Worm (Caenorhabditis elegans): Measurements from ENCODE around the gene R13D11.10.
"Not testable (repeated sequence)": the region's sequence is repeated elsewhere in the genome, so short reads cannot be mapped to it uniquely, and the experiment has no call there.

Gene R13D11.10

ce11 chrV:842611-843010, 29.6 kb upstream of the R13D11.10 start:
- TF ChIP-seq ztf-23 (GFP tag; IDR thresholded peaks at IDR 0.05) (no peak), ref-1 (GFP tag; conservative IDR thresholded peaks at IDR 0.05) (no peak), klf-2 (GFP tag; conservative IDR thresholded peaks at IDR 0.05) (no peak), flt-1 (GFP tag; IDR thresholded peaks at IDR 0.05) (no peak)

DNA sequence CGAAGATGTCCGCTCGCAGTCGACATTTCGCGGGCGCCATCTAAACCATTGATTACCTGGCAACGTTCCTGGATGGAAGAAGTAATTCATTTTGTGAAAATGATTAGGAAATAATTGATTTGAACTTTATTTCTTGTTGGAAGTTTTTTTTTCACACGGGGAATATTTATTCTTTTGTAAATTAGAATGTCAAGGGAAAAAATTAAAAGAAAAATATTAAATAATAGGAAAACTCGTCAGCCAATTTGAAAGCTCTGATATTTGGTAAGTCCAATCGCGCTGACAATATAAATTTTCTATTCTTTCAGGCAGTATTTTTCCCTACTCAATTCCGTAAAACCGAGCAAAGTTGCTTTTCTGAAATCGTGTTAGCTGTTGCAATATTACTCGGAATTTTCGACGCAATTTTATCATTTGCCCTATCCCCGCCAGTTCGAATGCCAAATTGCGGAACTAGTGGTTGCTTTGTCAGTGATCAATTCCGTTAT, 26.0 kb upstream of the R13D11.10 start, which contains the start of the genes K09C6.7 and K09C6.10:
Gene K09C6.7 (minus strand): TSS at position 101 of the 488 bp plus-strand sequence.
Gene K09C6.10 (plus strand): TSS at position 438 of the 488 bp plus-strand sequence.
- not testable (repeated sequence) for TF ChIP-seq ztf-23 (GFP tag; IDR thresholded peaks at IDR 0.05); ref-1 (GFP tag; conservative IDR thresholded peaks at IDR 0.05); klf-2 (GFP tag; conservative IDR thresholded peaks at IDR 0.05)

ce11 chrV:833368-833767, 20.4 kb upstream of the R13D11.10 start, which contains the start of gene F41H8.1:
Gene F41H8.1 (plus strand): TSS chrV:833668.
- TF ChIP-seq tab-1 (GFP tag; IDR thresholded peaks at IDR 0.05) = no peak
- TF ChIP-seq med-1 (GFP tag; optimal IDR thresholded peaks at IDR 0.05; ENCODE audit: insufficient read depth) = no peak
- TF ChIP-seq ztf-29 (GFP tag; IDR thresholded peaks at IDR 0.05) = no peak
- TF ChIP-seq klf-2 (GFP tag; conservative IDR thresholded peaks at IDR 0.05) = no peak
- no peak for TF ChIP-seq ztf-23 (GFP tag; IDR thresholded peaks at IDR 0.05)
- no peak for TF ChIP-seq T22C8.4 (GFP tag; IDR thresholded peaks at IDR 0.05)
- TF ChIP-seq flt-1 (GFP tag; IDR thresholded peaks at IDR 0.05) = no peak
- no peak for TF ChIP-seq cog-1 (tag; optimal IDR thresholded peaks at IDR 0.05)
- no peak for TF ChIP-seq ref-1 (GFP tag; conservative IDR thresholded peaks at IDR 0.05)

ce11 chrV:826097-826496, 13.1 kb upstream of the R13D11.10 start, which contains the start of gene F41H8.2:
Gene F41H8.2 (plus strand): TSS chrV:826397.
- no peak for TF ChIP-seq tab-1 (GFP tag; IDR thresholded peaks at IDR 0.05)
- TF ChIP-seq T22C8.4 (GFP tag; IDR thresholded peaks at IDR 0.05) = no peak
- TF ChIP-seq ztf-23 (GFP tag; IDR thresholded peaks at IDR 0.05) = no peak
- no peak for TF ChIP-seq klf-2 (GFP tag; conservative IDR thresholded peaks at IDR 0.05)
- no peak for TF ChIP-seq flt-1 (GFP tag; IDR thresholded peaks at IDR 0.05)
- no peak for TF ChIP-seq ztf-29 (GFP tag; IDR thresholded peaks at IDR 0.05)
- no peak for TF ChIP-seq med-1 (GFP tag; optimal IDR thresholded peaks at IDR 0.05; ENCODE audit: insufficient read depth)
- no peak for TF ChIP-seq ref-1 (GFP tag; conservative IDR thresholded peaks at IDR 0.05)
- no peak for TF ChIP-seq cog-1 (tag; optimal IDR thresholded peaks at IDR 0.05)

DNA sequence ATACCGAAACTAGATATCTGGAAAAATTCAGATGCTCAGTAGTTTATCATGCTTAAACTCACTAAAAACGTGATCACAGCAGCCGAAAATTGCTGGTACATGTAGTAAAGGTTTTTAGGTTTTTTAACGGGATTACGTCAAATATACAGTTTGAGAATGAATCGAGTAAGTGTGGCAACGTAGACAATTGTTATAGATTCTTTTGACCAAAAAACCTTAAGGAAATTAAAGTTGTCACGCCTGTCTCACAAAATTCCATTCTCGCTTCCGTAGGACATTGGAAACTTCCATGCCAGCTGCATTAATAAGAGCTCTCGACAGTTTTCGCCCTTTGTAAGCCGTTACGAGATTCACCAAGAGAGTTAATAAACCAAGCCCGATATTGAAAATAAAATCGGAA, 9.9 kb upstream of the R13D11.10 start, which contains the start of gene srx-31:
Gene srx-31 (minus strand): TSS at position 101 of the 400 bp plus-strand sequence.
- TF ChIP-seq klf-2 (GFP tag; conservative IDR thresholded peaks at IDR 0.05); med-1 (GFP tag; optimal IDR thresholded peaks at IDR 0.05; ENCODE audit: insufficient read depth); cog-1 (tag; optimal IDR thresholded peaks at IDR 0.05): not testable (repeated sequence)

DNA sequence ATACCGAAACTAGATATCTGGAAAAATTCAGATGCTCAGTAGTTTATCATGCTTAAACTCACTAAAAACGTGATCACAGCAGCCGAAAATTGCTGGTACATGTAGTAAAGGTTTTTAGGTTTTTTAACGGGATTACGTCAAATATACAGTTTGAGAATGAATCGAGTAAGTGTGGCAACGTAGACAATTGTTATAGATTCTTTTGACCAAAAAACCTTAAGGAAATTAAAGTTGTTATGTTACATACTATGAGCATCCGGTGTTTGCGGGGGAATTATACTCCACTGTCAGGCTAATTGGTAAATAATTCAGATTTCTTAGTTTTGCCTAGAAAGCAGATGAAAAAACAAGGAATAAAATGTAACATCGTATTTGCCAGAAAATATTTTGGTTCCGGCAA, 7.6 kb upstream of the R13D11.10 start, which contains the start of gene srx-32:
Gene srx-32 (minus strand): TSS at position 101 of the 400 bp plus-strand sequence.
- TF ChIP-seq cog-1 (tag; optimal IDR thresholded peaks at IDR 0.05); ztf-29 (GFP tag; IDR thresholded peaks at IDR 0.05); T22C8.4 (GFP tag; IDR thresholded peaks at IDR 0.05): not testable (repeated sequence)

DNA sequence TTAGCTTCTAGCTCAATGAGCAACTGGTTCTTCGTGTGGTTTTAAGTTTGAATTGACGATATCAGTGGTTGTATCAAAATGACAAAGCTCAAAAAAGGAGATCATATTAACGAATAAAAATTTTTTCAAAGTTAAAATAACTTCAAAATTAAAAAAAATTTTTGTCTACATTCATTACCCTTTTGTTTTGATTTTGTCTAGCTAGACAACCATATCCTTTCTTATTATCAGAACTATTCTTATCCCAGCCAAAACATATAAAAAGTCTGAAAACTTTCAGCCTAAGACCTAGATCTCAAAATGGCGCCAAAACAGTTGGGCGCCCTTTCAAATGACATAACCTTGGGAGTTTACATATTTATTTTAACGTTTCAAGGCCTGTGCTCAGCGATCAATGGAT, 4.2 kb upstream of the R13D11.10 start, which contains the start of gene R13D11.1:
Gene R13D11.1 (plus strand): TSS at position 301 of the 400 bp plus-strand sequence.
- TF ChIP-seq med-1 (GFP tag; optimal IDR thresholded peaks at IDR 0.05; ENCODE audit: insufficient read depth) = no peak
- TF ChIP-seq ztf-29 (GFP tag; IDR thresholded peaks at IDR 0.05) = no peak
- no peak for TF ChIP-seq ref-1 (GFP tag; conservative IDR thresholded peaks at IDR 0.05)
- TF ChIP-seq klf-2 (GFP tag; conservative IDR thresholded peaks at IDR 0.05) = no peak
- TF ChIP-seq ztf-23 (GFP tag; IDR thresholded peaks at IDR 0.05) = no peak

ce11 chrV:814716-815115, 1.7 kb upstream of the R13D11.10 start, which contains the start of gene R13D11.3:
Gene R13D11.3 (plus strand): TSS chrV:815016.
- TF ChIP-seq klf-2 (GFP tag; conservative IDR thresholded peaks at IDR 0.05) (no peak), ztf-29 (GFP tag; IDR thresholded peaks at IDR 0.05) (no peak), ztf-23 (GFP tag; IDR thresholded peaks at IDR 0.05) (no peak), med-1 (GFP tag; optimal IDR thresholded peaks at IDR 0.05; ENCODE audit: insufficient read depth) (no peak)

ce11 chrV:810281-810862, 2.6 kb downstream of the R13D11.10 start, which contains the start of gene R13D11.4:
Gene R13D11.4 (plus strand): TSS chrV:810812.
- TF ChIP-seq klf-2 (GFP tag; conservative IDR thresholded peaks at IDR 0.05) = no peak
- no peak for TF ChIP-seq ref-1 (GFP tag; conservative IDR thresholded peaks at IDR 0.05)
- no peak for TF ChIP-seq ztf-29 (GFP tag; IDR thresholded peaks at IDR 0.05)
- TF ChIP-seq flt-1 (GFP tag; IDR thresholded peaks at IDR 0.05) = no peak

DNA sequence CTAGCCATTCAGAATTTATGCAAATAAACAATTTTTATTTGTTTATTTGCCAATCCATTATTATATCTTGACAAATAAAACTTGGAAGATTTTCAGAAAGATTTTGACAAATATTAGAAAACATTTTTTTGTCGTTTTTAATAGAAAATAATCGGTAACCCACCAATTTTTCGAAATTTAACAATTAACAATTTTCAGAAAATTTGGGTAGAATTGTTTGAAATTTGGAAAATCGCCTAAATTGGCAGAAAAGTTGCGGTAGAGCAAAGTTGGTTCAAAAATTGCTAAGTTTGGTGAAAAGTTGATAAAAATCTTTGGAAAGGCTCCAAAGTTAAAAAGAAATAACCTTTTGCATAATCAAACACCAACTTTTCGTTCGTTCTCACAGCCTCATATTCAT, 4.7 kb downstream of the R13D11.10 start:
- TF ChIP-seq tab-1 (GFP tag; IDR thresholded peaks at IDR 0.05) = no peak
- TF ChIP-seq ref-1 (GFP tag; conservative IDR thresholded peaks at IDR 0.05) = no peak
- TF ChIP-seq ztf-23 (GFP tag; IDR thresholded peaks at IDR 0.05) = no peak
- no peak for TF ChIP-seq cog-1 (tag; optimal IDR thresholded peaks at IDR 0.05)
- no peak for TF ChIP-seq flt-1 (GFP tag; IDR thresholded peaks at IDR 0.05)
- no peak for TF ChIP-seq ztf-29 (GFP tag; IDR thresholded peaks at IDR 0.05)
- no peak for TF ChIP-seq T22C8.4 (GFP tag; IDR thresholded peaks at IDR 0.05)
- no peak for TF ChIP-seq med-1 (GFP tag; optimal IDR thresholded peaks at IDR 0.05; ENCODE audit: insufficient read depth)
- no peak for TF ChIP-seq klf-2 (GFP tag; conservative IDR thresholded peaks at IDR 0.05)

Data from whole organism, midembryonic.